Worm (Caenorhabditis elegans): ENCODE data around the gene C08D8.7.
A peak's percentile ranks its signal among the peaks of the same experiment; 100 is the strongest.

Gene C08D8.7

ce11 chrV:8318135-8318534 is 22.9 kb upstream of the C08D8.7 start, which contains the start of gene clec-219:
TSS of gene clec-219 (plus strand) at chrV:8318435.
- TF ChIP-seq hlh-1 (tag; optimal IDR thresholded peaks at IDR 0.05): no peak
- TF ChIP-seq lin-13 (tag; optimal IDR thresholded peaks at IDR 0.05): no peak

DNA sequence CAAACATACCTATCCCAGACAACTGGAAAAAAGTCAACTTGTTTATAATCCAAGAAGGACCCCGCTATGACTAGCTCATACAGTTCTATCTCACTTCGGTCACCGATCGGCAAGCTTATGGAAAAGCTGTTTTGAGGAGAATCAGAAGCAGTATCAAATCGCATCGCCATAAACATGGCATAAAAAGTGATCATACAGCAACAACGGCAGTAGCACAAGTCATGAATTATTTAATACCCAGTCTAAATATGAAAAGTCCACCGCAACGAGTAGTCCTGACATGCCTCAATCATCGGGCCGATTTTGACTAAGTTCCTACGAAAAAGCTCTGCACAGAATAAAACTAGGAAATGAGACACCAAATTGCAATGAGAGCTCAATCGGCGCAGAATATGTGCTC is 17.5 kb upstream of the C08D8.7 start:
- TF ChIP-seq lin-32 (GFP tag; optimal IDR thresholded peaks at IDR 0.05) (no peak), elt-3 (tag; optimal IDR thresholded peaks at IDR 0.05) (no peak), drap-1 (GFP tag; optimal IDR thresholded peaks at IDR 0.05) (no peak), mls-2 (tag; optimal IDR thresholded peaks at IDR 0.05) (no peak), unc-39 (tag; optimal IDR thresholded peaks at IDR 0.05) (no peak), elt-1 (tag; optimal IDR thresholded peaks at IDR 0.05; ENCODE audit: borderline replicate concordance, insufficient read depth) (no peak), ceh-39 (tag; optimal IDR thresholded peaks at IDR 0.05) (no peak), mep-1 (tag; optimal IDR thresholded peaks at IDR 0.05) (no peak)

DNA sequence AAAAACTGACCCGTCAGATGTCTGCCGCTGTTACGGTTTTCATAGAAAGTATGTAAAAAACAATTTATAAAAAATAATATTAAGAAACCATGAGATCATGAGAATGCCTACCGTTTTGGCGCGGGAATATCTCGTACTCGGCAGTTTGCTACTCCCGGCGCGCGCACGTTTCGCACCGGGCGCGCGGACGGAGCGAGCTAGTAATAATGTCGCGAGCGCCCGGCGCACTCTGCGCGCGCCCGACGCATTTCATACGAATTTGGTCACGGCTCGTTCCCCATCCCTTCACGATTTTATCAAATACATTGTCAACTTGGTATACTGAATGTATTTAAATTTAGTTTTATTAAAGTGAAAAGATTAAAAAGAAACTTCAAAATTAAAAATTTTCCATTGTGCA is 15.1 kb upstream of the C08D8.7 start:
- TF ChIP-seq cnd-1 (tag; optimal IDR thresholded peaks at IDR 0.05): no peak
- TF ChIP-seq mep-1 (tag; optimal IDR thresholded peaks at IDR 0.05): no peak
- no peak for TF ChIP-seq nhr-12 (tag; optimal IDR thresholded peaks at IDR 0.05)
- TF ChIP-seq M03D4.4 (tag; optimal IDR thresholded peaks at IDR 0.05): no peak
- no peak for TF ChIP-seq nhr-28 (tag; optimal IDR thresholded peaks at IDR 0.05)
- no peak for TF ChIP-seq flh-1 (GFP tag; optimal IDR thresholded peaks at IDR 0.05)
- TF ChIP-seq lin-13 (tag; optimal IDR thresholded peaks at IDR 0.05): no peak
- no peak for TF ChIP-seq ztf-11 (tag; optimal IDR thresholded peaks at IDR 0.05)
- no peak for TF ChIP-seq hlh-1 (tag; optimal IDR thresholded peaks at IDR 0.05)
- no peak for TF ChIP-seq ces-1 (GFP tag; optimal IDR thresholded peaks at IDR 0.05)
- TF ChIP-seq elt-3 (tag; optimal IDR thresholded peaks at IDR 0.05): no peak
- no peak for TF ChIP-seq unc-39 (tag; optimal IDR thresholded peaks at IDR 0.05)
- TF ChIP-seq lsy-2 (tag; optimal IDR thresholded peaks at IDR 0.05): no peak
- TF ChIP-seq zip-8 (tag; optimal IDR thresholded peaks at IDR 0.05): no peak
- no peak for TF ChIP-seq mls-2 (tag; optimal IDR thresholded peaks at IDR 0.05)

- TF ChIP-seq nhr-237 (tag; optimal IDR thresholded peaks at IDR 0.05): no peak
Observed at ce11 chrV:8327080-8327479, 13.9 kb upstream of the C08D8.7 start.

DNA sequence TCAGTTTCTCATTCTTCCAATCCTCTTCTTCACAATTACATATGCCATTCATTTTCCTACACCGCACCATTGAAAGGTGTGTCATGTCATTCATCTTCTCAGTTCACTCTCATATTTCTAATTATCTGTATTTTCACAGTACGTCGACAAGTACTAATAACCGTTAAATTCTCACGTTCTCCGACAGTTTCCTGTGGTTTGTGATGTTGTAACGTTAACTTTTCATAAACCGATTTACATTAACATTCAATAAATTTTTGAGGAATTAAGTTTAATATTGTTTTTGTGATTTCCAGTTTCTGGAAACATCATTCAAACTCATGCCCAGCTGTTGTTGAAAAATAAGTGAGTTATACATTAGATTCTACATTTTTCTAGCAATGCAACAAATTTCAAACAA is 6.7 kb upstream of the C08D8.7 start, which contains the start of gene tmd-2:
Gene tmd-2, plus strand, starts transcription at position 301 of the 400 bp plus-strand sequence.
- TF ChIP-seq mab-5 (tag; optimal IDR thresholded peaks at IDR 0.05): no peak
- no peak for TF ChIP-seq ham-2 (GFP tag; optimal IDR thresholded peaks at IDR 0.05)
- no peak for TF ChIP-seq nhr-76 (tag; optimal IDR thresholded peaks at IDR 0.05)
- TF ChIP-seq lin-32 (GFP tag; optimal IDR thresholded peaks at IDR 0.05): no peak
- TF ChIP-seq flh-1 (GFP tag; optimal IDR thresholded peaks at IDR 0.05): no peak
- TF ChIP-seq elt-3 (tag; optimal IDR thresholded peaks at IDR 0.05): no peak
- TF ChIP-seq sem-2 (GFP tag; optimal IDR thresholded peaks at IDR 0.05): no peak
- no peak for TF ChIP-seq ztf-11 (tag; optimal IDR thresholded peaks at IDR 0.05)
- TF ChIP-seq unc-62 (GFP tag; optimal IDR thresholded peaks at IDR 0.05): no peak
- no peak for TF ChIP-seq hlh-1 (tag; optimal IDR thresholded peaks at IDR 0.05)
- TF ChIP-seq blmp-1 (tag; optimal IDR thresholded peaks at IDR 0.05): no peak
- TF ChIP-seq elt-1 (tag; optimal IDR thresholded peaks at IDR 0.05; ENCODE audit: borderline replicate concordance, insufficient read depth): no peak

DNA sequence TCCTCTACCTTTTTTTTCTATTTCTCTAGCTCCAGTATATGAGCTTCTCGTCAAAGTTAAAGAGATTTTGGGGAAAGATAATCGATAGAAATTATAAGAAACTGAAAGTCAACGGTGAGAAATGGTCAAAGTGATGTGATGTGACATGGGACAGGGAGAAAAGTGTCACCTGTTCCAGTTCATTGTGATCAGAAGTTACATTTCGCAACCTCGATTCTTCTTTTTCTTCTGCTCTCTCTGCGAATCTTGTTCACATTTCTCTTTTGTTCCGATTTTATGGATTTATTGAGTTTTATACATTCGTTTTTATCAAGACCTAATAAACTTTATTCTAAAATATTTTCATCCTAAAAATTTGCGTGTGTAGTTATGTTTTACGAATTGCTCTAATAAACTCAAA is 5.4 kb upstream of the C08D8.7 start:
- TF ChIP-seq cnd-1 (tag; optimal IDR thresholded peaks at IDR 0.05) (no peak), mep-1 (tag; optimal IDR thresholded peaks at IDR 0.05) (no peak), lin-32 (GFP tag; optimal IDR thresholded peaks at IDR 0.05) (no peak), hlh-1 (tag; optimal IDR thresholded peaks at IDR 0.05) (peak; percentile 82), unc-62 (GFP tag; optimal IDR thresholded peaks at IDR 0.05) (peak; percentile 83)

ce11 chrV:8342416-8342815 is 1.4 kb downstream of the C08D8.7 start:
- TF ChIP-seq tbx-8 (GFP tag; optimal IDR thresholded peaks at IDR 0.05) (no peak), nhr-12 (tag; optimal IDR thresholded peaks at IDR 0.05) (no peak)

DNA sequence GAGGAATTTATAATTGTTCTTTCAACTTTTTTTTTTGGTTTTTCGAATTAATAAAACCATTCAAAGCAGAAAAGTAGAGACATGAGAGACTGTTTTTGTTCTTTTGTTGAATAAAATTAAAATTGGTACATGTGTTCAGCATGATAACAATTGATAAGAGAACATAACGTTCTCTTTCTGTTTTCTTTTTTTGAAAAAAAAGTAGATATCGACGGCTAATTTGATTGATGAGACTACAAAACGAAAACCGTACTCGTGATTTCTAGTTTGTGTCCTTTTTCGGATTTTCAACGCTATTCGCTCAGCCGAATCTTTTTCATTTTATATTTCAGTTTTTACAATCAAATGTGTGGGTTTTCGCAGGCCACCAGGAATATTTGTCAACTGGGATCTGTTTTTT is 4.4 kb downstream of the C08D8.7 start, which contains the start of gene C08D8.1:
Gene C08D8.1, plus strand, starts transcription at position 324 of the 400 bp plus-strand sequence.
- TF ChIP-seq unc-120 (tag; optimal IDR thresholded peaks at IDR 0.05; ENCODE audit: poor library complexity, severe bottlenecking) (no peak), ham-2 (GFP tag; optimal IDR thresholded peaks at IDR 0.05) (no peak), lsy-2 (tag; optimal IDR thresholded peaks at IDR 0.05) (no peak), elt-1 (tag; optimal IDR thresholded peaks at IDR 0.05; ENCODE audit: borderline replicate concordance, insufficient read depth) (no peak), nhr-12 (tag; optimal IDR thresholded peaks at IDR 0.05) (no peak), flh-1 (GFP tag; optimal IDR thresholded peaks at IDR 0.05) (no peak), hlh-1 (tag; optimal IDR thresholded peaks at IDR 0.05) (no peak), mep-1 (tag; optimal IDR thresholded peaks at IDR 0.05) (no peak), zip-8 (tag; optimal IDR thresholded peaks at IDR 0.05) (no peak), pha-4 (tag; optimal IDR thresholded peaks at IDR 0.05) (no peak), M03D4.4 (tag; optimal IDR thresholded peaks at IDR 0.05) (no peak), ceh-43 (GFP tag; optimal IDR thresholded peaks at IDR 0.05) (no peak), ces-1 (GFP tag; optimal IDR thresholded peaks at IDR 0.05) (no peak), ceh-39 (tag; optimal IDR thresholded peaks at IDR 0.05) (no peak), unc-62 (GFP tag; optimal IDR thresholded peaks at IDR 0.05) (no peak), mab-5 (tag; optimal IDR thresholded peaks at IDR 0.05) (no peak), tbx-8 (GFP tag; optimal IDR thresholded peaks at IDR 0.05) (no peak), nhr-28 (tag; optimal IDR thresholded peaks at IDR 0.05) (no peak)

Data from whole organism, mixed stage, embryonic.